Fruit fly (Drosophila melanogaster) whole organism, embryonic: ENCODE measurements around the gene defl.
A peak's percentile ranks its signal among the peaks of the same experiment; 100 is the strongest.

Source experiments
- Blimp-1 ChIP-seq: fragments of 200-800 bp; sonication (Bioruptor generic); optimal IDR thresholded peaks from 3 replicates; lab custom pipeline; 2018; ENCODE audit warnings: missing biosample characterization, missing genetic modification characterization, mild to moderate bottlenecking, moderate library complexity, missing genetic modification reagents
- CG12299 ChIP-seq: fragments of 200-800 bp; sonication (Bioruptor generic); optimal IDR thresholded peaks from 2 replicates; lab custom pipeline; 2018; ENCODE audit warnings: missing biosample characterization, mild to moderate bottlenecking, missing genetic modification characterization
- CG1233 ChIP-seq: fragments of 200-800 bp; sonication (Bioruptor generic); optimal IDR thresholded peaks from 4 replicates; lab custom pipeline; 2018; ENCODE audit warnings: missing biosample characterization, mild to moderate bottlenecking, missing genetic modification characterization
- CG15073 ChIP-seq: fragments of 200-800 bp; sonication (Bioruptor generic); optimal IDR thresholded peaks from 2 replicates; lab custom pipeline; 2016; ENCODE audit warnings: missing biosample characterization, missing genetic modification characterization
- CG16863 ChIP-seq: fragments of 200-800 bp; sonication (Bioruptor generic); optimal IDR thresholded peaks from 3 replicates; lab custom pipeline; 2016; ENCODE audit warnings: missing biosample characterization, missing genetic modification characterization
- CG17359 ChIP-seq: fragments of 200-800 bp; sonication (Bioruptor generic); optimal IDR thresholded peaks from 3 replicates; lab custom pipeline; 2018; ENCODE audit warnings: missing biosample characterization, mild to moderate bottlenecking, missing genetic modification characterization, moderate library complexity
- CG17829 ChIP-seq: fragments of 200-800 bp; optimal IDR thresholded peaks from 2 replicates; lab custom pipeline; 2019; ENCODE audit warnings: missing biosample characterization, mild to moderate bottlenecking, missing genetic modification characterization, moderate library complexity
- CG2120 ChIP-seq: fragments of 200-800 bp; sonication (Bioruptor generic); optimal IDR thresholded peaks from 3 replicates; lab custom pipeline; 2016; ENCODE audit warnings: missing biosample characterization, missing genetic modification characterization
- CG31388 ChIP-seq: fragments of 200-800 bp; sonication (Bioruptor generic); optimal IDR thresholded peaks from 2 replicates; lab custom pipeline; 2016; ENCODE audit warnings: missing biosample characterization, missing genetic modification characterization
- CG3281 ChIP-seq: fragments of 200-800 bp; sonication (Bioruptor generic); optimal IDR thresholded peaks from 3 replicates; lab custom pipeline; 2017; ENCODE audit warnings: missing biosample characterization, mild to moderate bottlenecking, missing genetic modification characterization
- CG34422 ChIP-seq: fragments of 200-800 bp; sonication (Bioruptor generic); IDR thresholded peaks from 3 replicates; pipeline ENCODE4 v1.3.6; 2022; ENCODE audit warnings: missing biosample characterization, missing genetic modification characterization
- CG3838 ChIP-seq: fragments of 200-800 bp; sonication (Bioruptor generic); optimal IDR thresholded peaks from 3 replicates; lab custom pipeline; 2016; ENCODE audit warnings: missing biosample characterization, missing genetic modification characterization
- CG3847 ChIP-seq: fragments of 200-800 bp; sonication (Bioruptor generic); IDR thresholded peaks from 2 replicates; pipeline ENCODE4 v1.3.6; 2022; ENCODE audit warnings: missing biosample characterization, missing genetic modification characterization
- CG42726 ChIP-seq: fragments of 200-800 bp; sonication (Bioruptor generic); IDR thresholded peaks from 2 replicates; pipeline ENCODE4 v1.3.6; 2022; ENCODE audit warnings: missing biosample characterization, missing genetic modification characterization; ENCODE audit not compliant: partially characterized antibody
- CG5245 ChIP-seq: fragments of 200-800 bp; sonication (Bioruptor generic); optimal IDR thresholded peaks from 3 replicates; lab custom pipeline; 2016; ENCODE audit warnings: missing biosample characterization, missing genetic modification characterization
- CG6683 ChIP-seq: fragments of 200-800 bp; sonication (Bioruptor generic); optimal IDR thresholded peaks from 2 replicates; lab custom pipeline; 2017; ENCODE audit warnings: missing biosample characterization, mild to moderate bottlenecking, missing genetic modification characterization, missing genetic modification reagents
- CG6791 ChIP-seq: fragments of 200-800 bp; sonication (Bioruptor generic); IDR thresholded peaks from 3 replicates; pipeline ENCODE4 v1.3.6; 2022; ENCODE audit warnings: missing biosample characterization, missing genetic modification characterization; ENCODE audit not compliant: partially characterized antibody
- CG6813 ChIP-seq: fragments of 200-800 bp; sonication (Bioruptor generic); optimal IDR thresholded peaks from 2 replicates; lab custom pipeline; 2017; ENCODE audit warnings: missing biosample characterization, missing genetic modification characterization, mild to moderate bottlenecking, moderate library complexity, missing genetic modification reagents
- CG6854 ChIP-seq: fragments of 200-800 bp; sonication (Bioruptor generic); optimal IDR thresholded peaks from 3 replicates; lab custom pipeline; 2017; ENCODE audit warnings: missing biosample characterization, mild to moderate bottlenecking, missing genetic modification characterization
- CG8765 ChIP-seq: fragments of 200-800 bp; sonication (Bioruptor generic); IDR thresholded peaks from 2 replicates; pipeline ENCODE4 v1.3.6; 2022; ENCODE audit warnings: missing biosample characterization, missing genetic modification characterization
- D ChIP-seq, 2 experiments: fragments of 200-800 bp in 1 of 2; fragments of >200 bp in 1 of 2; sonication (Bioruptor generic) in 1 of 2; optimal IDR thresholded peaks; 2 replicates in 1 of 2; 3 replicates in 1 of 2; lab custom pipeline; 2017; ENCODE audit warnings: mild to moderate bottlenecking in 1 of 2, missing biosample characterization in 1 of 2, missing genetic modification characterization in 1 of 2, missing genetic modification reagents in 1 of 2
- Dll ChIP-seq: fragments of 200-800 bp; sonication (Bioruptor generic); IDR thresholded peaks from 4 replicates; pipeline ENCODE4 v1.3.6; 2022; ENCODE audit warnings: missing biosample characterization, missing genetic modification characterization; ENCODE audit not compliant: partially characterized antibody
- Dref ChIP-seq: fragments of 200-800 bp; sonication (Bioruptor generic); IDR thresholded peaks from 2 replicates; pipeline ENCODE4 v1.3.6; 2022; ENCODE audit warnings: missing biosample characterization, missing genetic modification characterization
- H15 ChIP-seq: fragments of 200-800 bp; sonication (Bioruptor generic); IDR thresholded peaks from 3 replicates; pipeline ENCODE4 v1.3.6; 2022; ENCODE audit warnings: missing biosample characterization, missing genetic modification characterization
- Jarid2 ChIP-seq: fragments of 200-800 bp; sonication (Bioruptor generic); optimal IDR thresholded peaks from 3 replicates; lab custom pipeline; 2017; ENCODE audit warnings: mild to moderate bottlenecking, missing biosample characterization, missing genetic modification reagents, missing genetic modification characterization
- Lim3 ChIP-seq: fragments of 200-800 bp; sonication (Bioruptor generic); IDR thresholded peaks from 2 replicates; pipeline ENCODE4 v1.3.6; 2022; ENCODE audit warnings: missing biosample characterization, missing genetic modification characterization
- Rx ChIP-seq: fragments of 200-800 bp; sonication (Bioruptor generic); IDR thresholded peaks from 2 replicates; pipeline ENCODE4 v1.3.6; 2022; ENCODE audit warnings: missing biosample characterization, missing genetic modification characterization
- bowl ChIP-seq: fragments of 200-800 bp; sonication (Bioruptor generic); IDR thresholded peaks from 2 replicates; pipeline ENCODE4 v1.3.6; 2022; ENCODE audit warnings: missing biosample characterization, missing genetic modification characterization
- cas ChIP-seq: fragments of 200-800 bp; sonication (Bioruptor generic); IDR thresholded peaks from 2 replicates; pipeline ENCODE4 v1.3.6; 2022; ENCODE audit warnings: missing biosample characterization, missing genetic modification characterization
- crc ChIP-seq: fragments of 200-800 bp; sonication (Bioruptor generic); optimal IDR thresholded peaks from 2 replicates; lab custom pipeline; 2016; ENCODE audit warnings: missing biosample characterization, missing genetic modification characterization
- crp ChIP-seq, 2 experiments: fragments of 200-800 bp; sonication (Bioruptor generic); optimal IDR thresholded peaks; 2 replicates in 1 of 2; 3 replicates in 1 of 2; lab custom pipeline; 2017; ENCODE audit warnings: missing biosample characterization in 2 of 2, missing genetic modification characterization in 2 of 2, mild to moderate bottlenecking in 1 of 2, moderate library complexity in 1 of 2
- cwo ChIP-seq: fragments of 200-800 bp; sonication (Bioruptor generic); optimal IDR thresholded peaks from 3 replicates; lab custom pipeline; 2017; ENCODE audit warnings: missing biosample characterization, missing genetic modification characterization, mild to moderate bottlenecking, moderate library complexity, missing genetic modification reagents
- dm ChIP-seq: fragments of 200-800 bp; sonication (Bioruptor generic); optimal IDR thresholded peaks from 3 replicates; lab custom pipeline; 2016; ENCODE audit warnings: missing biosample characterization, missing genetic modification characterization
- dmrt99B ChIP-seq: fragments of 200-800 bp; sonication (Bioruptor generic); optimal IDR thresholded peaks from 2 replicates; lab custom pipeline; 2018; ENCODE audit warnings: missing biosample characterization, mild to moderate bottlenecking, missing genetic modification characterization, moderate library complexity
- gsb ChIP-seq: fragments of 200-800 bp; sonication (Bioruptor generic); IDR thresholded peaks from 2 replicates; pipeline ENCODE4 v1.3.6; 2022; ENCODE audit warnings: missing biosample characterization, missing genetic modification characterization
- insv ChIP-seq, 2 experiments: fragments of 200-800 bp; sonication (Bioruptor generic); optimal IDR thresholded peaks; 3 replicates each; lab custom pipeline; 2016 to 2018; ENCODE audit warnings: missing biosample characterization in 2 of 2, missing genetic modification characterization in 2 of 2
- jumu ChIP-seq: fragments of 200-800 bp; sonication (Bioruptor generic); optimal IDR thresholded peaks from 3 replicates; lab custom pipeline; 2016; ENCODE audit warnings: missing biosample characterization, missing genetic modification characterization
- kay ChIP-seq: fragments of 200-800 bp; sonication (Bioruptor generic); optimal IDR thresholded peaks from 2 replicates; lab custom pipeline; 2016; ENCODE audit warnings: missing biosample characterization, missing genetic modification characterization
- row ChIP-seq: fragments of 200-800 bp; sonication (Bioruptor generic); IDR thresholded peaks from 3 replicates; pipeline ENCODE4 v1.3.6; 2022; ENCODE audit warnings: missing biosample characterization, missing genetic modification characterization
- scrt ChIP-seq: fragments of 200-800 bp; sonication (Bioruptor generic); optimal IDR thresholded peaks from 2 replicates; lab custom pipeline; 2018; ENCODE audit warnings: missing biosample characterization, mild to moderate bottlenecking, missing genetic modification characterization, moderate library complexity
- shn ChIP-seq: fragments of 200-800 bp; sonication (Bioruptor generic); optimal IDR thresholded peaks from 3 replicates; lab custom pipeline; 2016; ENCODE audit warnings: missing biosample characterization, missing genetic modification characterization
- slou ChIP-seq: fragments of 200-800 bp; sonication (Bioruptor generic); optimal IDR thresholded peaks from 3 replicates; lab custom pipeline; 2016; ENCODE audit warnings: missing biosample characterization, missing genetic modification characterization
- sna ChIP-seq: fragments of 200-800 bp; sonication (Bioruptor generic); IDR thresholded peaks from 2 replicates; pipeline ENCODE4 v1.3.6; 2022; ENCODE audit warnings: missing biosample characterization, missing genetic modification characterization; ENCODE audit not compliant: partially characterized antibody
- so ChIP-seq: fragments of 200-800 bp; sonication (Bioruptor generic); IDR thresholded peaks from 3 replicates; pipeline ENCODE4 v1.3.6; 2022; ENCODE audit warnings: missing biosample characterization, missing genetic modification characterization
- tna ChIP-seq: fragments of 200-800 bp; sonication (Bioruptor generic); IDR thresholded peaks from 2 replicates; pipeline ENCODE4 v1.3.6; 2022; ENCODE audit warnings: missing biosample characterization, missing genetic modification characterization; ENCODE audit not compliant: partially characterized antibody
- vnd ChIP-seq: fragments of 200-800 bp; sonication (Bioruptor generic); IDR thresholded peaks from 3 replicates; pipeline ENCODE4 v1.3.6; 2022; ENCODE audit warnings: missing biosample characterization, missing genetic modification characterization; ENCODE audit not compliant: partially characterized antibody
- wek ChIP-seq: fragments of 200-800 bp; sonication (Bioruptor generic); optimal IDR thresholded peaks from 3 replicates; lab custom pipeline; 2018; ENCODE audit warnings: missing biosample characterization, mild to moderate bottlenecking, missing genetic modification characterization, moderate library complexity
- zfh1 ChIP-seq: fragments of 200-800 bp; sonication (Bioruptor generic); IDR thresholded peaks from 3 replicates; pipeline ENCODE4 v1.3.6; 2022; ENCODE audit warnings: missing biosample characterization, missing genetic modification characterization

The defl gene

dm6 chr3L:9692892-9693551 lies 30.2 kb upstream of the defl start (continued):
- TF ChIP-seq CG17829, result peak; percentile 94
- peak; percentile 53 for TF ChIP-seq cas
- peak; percentile 87 for TF ChIP-seq CG31388
- TF ChIP-seq wek (GFP tag; lab: Kevin White, UChicago), result no peak
- TF ChIP-seq shn (GFP tag; lab: Kevin White, UChicago), result peak; percentile 97
- TF ChIP-seq vnd, result no peak
- TF ChIP-seq CG2120 (GFP tag; lab: Kevin White, UChicago), result peak; percentile 98
- TF ChIP-seq CG3838 (GFP tag; lab: Kevin White, UChicago), result peak; percentile 87
- peak; percentile 89 for TF ChIP-seq CG6813 (GFP tag; lab: Kevin White, UChicago)
- peak; percentile 71 for TF ChIP-seq CG15073 (GFP tag; lab: Kevin White, UChicago)
- peak; percentile 75; the same call in 1 of the 3 replicates for TF ChIP-seq CG34422 (GFP tag; lab: Robert Waterston, UW)
- TF ChIP-seq dmrt99B (tag; lab: Kevin White, UChicago), result peak; percentile 97
- peak; percentile 91 for TF ChIP-seq CG6683 (GFP tag; lab: Kevin White, UChicago)
- TF ChIP-seq Jarid2 (GFP tag; lab: Kevin White, UChicago), result peak; percentile 86
- TF ChIP-seq CG3847, result peak; percentile 92
- TF ChIP-seq CG42726 (GFP tag; lab: Robert Waterston, UW), result no peak
- peak; percentile 97 for TF ChIP-seq CG3281 (GFP tag; lab: Kevin White, UChicago)
- TF ChIP-seq tna, result no peak
- TF ChIP-seq insv (GFP tag; optimal IDR thresholded peaks at IDR 0.05; lab: Kevin White, UChicago), result peak; percentile 61 to 67
- TF ChIP-seq CG17359 (tag; lab: Kevin White, UChicago), result peak; percentile 89
- peak; percentile 86 for TF ChIP-seq Blimp-1 (GFP tag; lab: Kevin White, UChicago)
- peak; percentile 96 for TF ChIP-seq CG16863 (GFP tag; lab: Kevin White, UChicago)
- no peak for TF ChIP-seq Dll (GFP tag; lab: Robert Waterston, UW)
- peak; percentile 93 for TF ChIP-seq crc
- peak in 1 of 2 experiments; percentile 66 for TF ChIP-seq crp (GFP tag; optimal IDR thresholded peaks at IDR 0.05; lab: Kevin White, UChicago)
- TF ChIP-seq Rx (GFP tag; lab: Robert Waterston, UW), result peak; percentile 67
- TF ChIP-seq jumu, result peak; percentile 97
- peak; percentile 70 for TF ChIP-seq gsb (GFP tag; lab: Robert Waterston, UW)
- peak; percentile 95 for TF ChIP-seq kay
- TF ChIP-seq Dref, result no peak
- no peak for TF ChIP-seq sna (GFP tag; lab: Robert Waterston, UW)
- TF ChIP-seq scrt, result peak; percentile 90
- TF ChIP-seq CG5245 (GFP tag; lab: Kevin White, UChicago), result peak; percentile 93
- peak; percentile 91 for TF ChIP-seq dm (GFP tag; lab: Kevin White, UChicago)
- TF ChIP-seq zfh1 (GFP tag; lab: Robert Waterston, UW), result peak; percentile 69; the same call in 2 of the 3 replicates
- peak; percentile 95 for TF ChIP-seq CG6854 (GFP tag; lab: Kevin White, UChicago)
- TF ChIP-seq cwo, result peak; percentile 97
- peak; percentile 95 for TF ChIP-seq slou (GFP tag; lab: Kevin White, UChicago)
- no peak for TF ChIP-seq CG8765 (GFP tag; lab: Robert Waterston, UW)
- TF ChIP-seq CG12299 (tag; lab: Kevin White, UChicago), result peak; percentile 86
- peak; percentile 76 for TF ChIP-seq H15 (GFP tag; lab: Robert Waterston, UW)
- TF ChIP-seq so (GFP tag; lab: Robert Waterston, UW), result peak; percentile 86; the same call in 2 of the 3 replicates
- TF ChIP-seq bowl, result peak; percentile 33; the same call in 1 of the 2 replicates
- no peak for TF ChIP-seq D (optimal IDR thresholded peaks at IDR 0.05; lab: Kevin White, UChicago)
- peak; percentile 97 for TF ChIP-seq D (GFP tag; optimal IDR thresholded peaks at IDR 0.05; lab: Kevin White, UChicago)
- peak; percentile 68 for TF ChIP-seq Lim3 (GFP tag; lab: Robert Waterston, UW)
- TF ChIP-seq CG1233 (GFP tag; lab: Kevin White, UChicago), result peak; percentile 96
- TF ChIP-seq CG6791 (GFP tag; lab: Robert Waterston, UW), result no peak
- TF ChIP-seq row, result peak; percentile 97
